Worm (Caenorhabditis elegans) whole organism, young adult: ENCODE measurements around the gene csb-1.

Source experiments
- B0019.2 ChIP-seq: fragments of 200-800 bp; sonication (Bioruptor generic); conservative IDR thresholded peaks from 2 replicates; pipeline ENCODE4 v1.3.6; 2022; ENCODE audit warnings: missing genetic modification reagents, missing genetic modification characterization, missing compliant biosample characterization
- F10E7.11 ChIP-seq: sonication (generic microtip); optimal IDR thresholded peaks from 2 replicates; lab custom pipeline; 2017; ENCODE audit warnings: mild to moderate bottlenecking, missing genetic modification characterization, moderate library complexity, missing compliant biosample characterization
- F57C9.4 ChIP-seq: sonication (generic microtip); optimal IDR thresholded peaks from 2 replicates; lab custom pipeline; 2017; ENCODE audit warnings: mild to moderate bottlenecking, missing genetic modification characterization, missing compliant biosample characterization
- T07F8.4 ChIP-seq: sonication (generic microtip); optimal IDR thresholded peaks from 2 replicates; lab custom pipeline; 2016; ENCODE audit warnings: mild to moderate bottlenecking, missing genetic modification characterization, moderate library complexity, missing compliant biosample characterization
- Y67H2A.10 ChIP-seq: fragments of 200-800 bp; sonication (Bioruptor generic); conservative IDR thresholded peaks from 2 replicates; pipeline ENCODE4 v1.3.6; 2022; ENCODE audit warnings: missing genetic modification reagents, missing genetic modification characterization, missing compliant biosample characterization
- Y79H2A.3 ChIP-seq: fragments of 200-800 bp; sonication (Bioruptor generic); conservative IDR thresholded peaks from 2 replicates; pipeline ENCODE4 v1.3.6; 2022; ENCODE audit warnings: missing genetic modification reagents, missing genetic modification characterization, missing compliant biosample characterization
- Y95B8A.8 ChIP-seq: fragments of 200-800 bp; sonication (Bioruptor generic); IDR thresholded peaks from 2 replicates; pipeline ENCODE4 v1.3.6; 2022; ENCODE audit warnings: missing genetic modification reagents, missing genetic modification characterization, missing compliant biosample characterization
- ZK185.1 ChIP-seq: sonication (generic microtip); optimal IDR thresholded peaks from 2 replicates; lab custom pipeline; 2016; ENCODE audit warnings: mild to moderate bottlenecking, missing genetic modification characterization, missing compliant biosample characterization; ENCODE audit not compliant: poor library complexity, severe bottlenecking
- aptf-2 ChIP-seq: fragments of 200-800 bp; sonication (Bioruptor generic); conservative IDR thresholded peaks from 2 replicates; pipeline ENCODE4 v1.3.6; 2022; ENCODE audit warnings: missing genetic modification reagents, missing genetic modification characterization, missing compliant biosample characterization
- aptf-3 ChIP-seq: fragments of 200-800 bp; sonication (Bioruptor generic); IDR thresholded peaks from 2 replicates; pipeline ENCODE4 v1.3.6; 2022; ENCODE audit warnings: missing genetic modification characterization, missing compliant biosample characterization
- atf-7 ChIP-seq: sonication (generic microtip); optimal IDR thresholded peaks from 2 replicates; lab custom pipeline; 2017; ENCODE audit warnings: mild to moderate bottlenecking, missing genetic modification characterization, missing compliant biosample characterization
- bed-1 ChIP-seq: fragments of 200-800 bp; sonication (Bioruptor generic); IDR thresholded peaks from 2 replicates; pipeline ENCODE4 v1.3.6; 2022; ENCODE audit warnings: missing genetic modification reagents, missing genetic modification characterization, missing compliant biosample characterization
- bed-2 ChIP-seq: fragments of 200-800 bp; sonication (Bioruptor generic); IDR thresholded peaks from 2 replicates; pipeline ENCODE4 v1.3.6; 2022; ENCODE audit warnings: missing genetic modification reagents, missing genetic modification characterization, missing compliant biosample characterization
- ceh-40 ChIP-seq: fragments of 200-800 bp; sonication (Bioruptor generic); IDR thresholded peaks from 2 replicates; pipeline ENCODE4 v1.3.6; 2022; ENCODE audit warnings: missing genetic modification characterization, missing compliant biosample characterization
- egl-18 ChIP-seq: fragments of 200-800 bp; sonication (Bioruptor generic); IDR thresholded peaks from 2 replicates; pipeline ENCODE4 v1.3.6; 2022; ENCODE audit warnings: missing genetic modification reagents, missing genetic modification characterization, missing compliant biosample characterization
- him-1 ChIP-seq: sonication (generic microtip); optimal IDR thresholded peaks from 2 replicates; lab custom pipeline; 2016; ENCODE audit warnings: missing genotype, missing genetic modification reagents, missing genetic modification characterization, missing compliant biosample characterization
- hmg-1.2 ChIP-seq: fragments of 200-800 bp; sonication (Bioruptor generic); IDR thresholded peaks from 2 replicates; pipeline ENCODE4 v1.3.6; 2022; ENCODE audit warnings: missing genetic modification reagents, missing genetic modification characterization, missing compliant biosample characterization
- hrde-1 ChIP-seq: sonication (generic microtip); optimal IDR thresholded peaks from 2 replicates; lab custom pipeline; 2016; ENCODE audit warnings: missing genetic modification characterization, mild to moderate bottlenecking, missing compliant biosample characterization, moderate library complexity, missing genotype, missing genetic modification reagents, borderline replicate concordance
- lag-1 ChIP-seq: fragments of 200-800 bp; sonication (Bioruptor generic); IDR thresholded peaks from 2 replicates; pipeline ENCODE4 v1.3.6; 2022; ENCODE audit warnings: missing genetic modification reagents, missing genetic modification characterization, missing compliant biosample characterization
- lin-40 ChIP-seq: sonication (generic microtip); optimal IDR thresholded peaks from 2 replicates; lab custom pipeline; 2016; ENCODE audit warnings: missing genetic modification characterization, mild to moderate bottlenecking, missing compliant biosample characterization, missing genotype, missing genetic modification reagents
- lin-54 ChIP-seq: fragments of 200-800 bp; sonication (Bioruptor generic); optimal IDR thresholded peaks from 2 replicates; lab custom pipeline; 2018; ENCODE audit warnings: mild to moderate bottlenecking, missing genetic modification characterization, missing compliant biosample characterization
- lir-1 ChIP-seq: fragments of 200-800 bp; sonication (Bioruptor generic); conservative IDR thresholded peaks from 2 replicates; pipeline ENCODE4 v1.3.6; 2022; ENCODE audit warnings: missing genetic modification reagents, missing genetic modification characterization, missing compliant biosample characterization
- madf-6 ChIP-seq: fragments of 200-800 bp; sonication (Bioruptor generic); IDR thresholded peaks from 2 replicates; pipeline ENCODE4 v1.3.6; 2022; ENCODE audit warnings: missing genetic modification reagents, missing genetic modification characterization, missing compliant biosample characterization
- madf-8 ChIP-seq: fragments of 200-800 bp; sonication (Bioruptor generic); conservative IDR thresholded peaks from 2 replicates; pipeline ENCODE4 v1.3.6; 2022; ENCODE audit warnings: missing genetic modification reagents, missing genetic modification characterization, missing compliant biosample characterization
- nfya-2 ChIP-seq: fragments of 200-800 bp; sonication (Bioruptor generic); IDR thresholded peaks from 2 replicates; pipeline ENCODE4 v1.3.6; 2022; ENCODE audit warnings: missing genetic modification reagents, missing genetic modification characterization, missing compliant biosample characterization
- nhr-120 ChIP-seq: fragments of 200-800 bp; sonication (Bioruptor generic); IDR thresholded peaks from 2 replicates; pipeline ENCODE4 v1.3.6; 2022; ENCODE audit warnings: missing genetic modification characterization, missing compliant biosample characterization
- nhr-27 ChIP-seq: fragments of 200-800 bp; sonication (Bioruptor generic); optimal IDR thresholded peaks from 2 replicates; lab custom pipeline; 2018; ENCODE audit warnings: mild to moderate bottlenecking, missing genetic modification characterization, moderate library complexity, missing compliant biosample characterization
- nhr-80 ChIP-seq: sonication (generic microtip); optimal IDR thresholded peaks from 2 replicates; lab custom pipeline; 2016; ENCODE audit warnings: missing genetic modification characterization, missing compliant biosample characterization
- nhr-90 ChIP-seq: sonication (generic microtip); optimal IDR thresholded peaks from 2 replicates; lab custom pipeline; 2016; ENCODE audit warnings: missing genotype, mild to moderate bottlenecking, missing genetic modification characterization, missing compliant biosample characterization
- pha-4 ChIP-seq: fragments of 150-350 bp; sonication (generic microtip); optimal IDR thresholded peaks from 2 replicates; lab custom pipeline; 2014; ENCODE audit warnings: missing biosample characterization, missing genetic modification reagents, missing genetic modification characterization
- sdz-38 ChIP-seq: sonication (generic microtip); optimal IDR thresholded peaks from 2 replicates; lab custom pipeline; 2016; ENCODE audit warnings: missing genotype, missing genetic modification characterization, missing compliant biosample characterization
- sea-2 ChIP-seq: fragments of 200-800 bp; sonication (Bioruptor generic); IDR thresholded peaks from 2 replicates; pipeline ENCODE4 v1.3.6; 2022; ENCODE audit warnings: missing genetic modification characterization, missing compliant biosample characterization
- zfh-2 ChIP-seq: fragments of 200-800 bp; sonication (Bioruptor generic); conservative IDR thresholded peaks from 2 replicates; pipeline ENCODE4 v1.3.6; 2022; ENCODE audit warnings: missing genetic modification reagents, missing genetic modification characterization, missing compliant biosample characterization
- zim-3 ChIP-seq: sonication (generic microtip); optimal IDR thresholded peaks from 2 replicates; lab custom pipeline; 2017; ENCODE audit warnings: mild to moderate bottlenecking, missing genetic modification characterization, moderate library complexity, missing compliant biosample characterization
- ztf-25 ChIP-seq: fragments of 200-800 bp; sonication (Bioruptor generic); IDR thresholded peaks from 2 replicates; pipeline ENCODE4 v1.3.6; 2022; ENCODE audit warnings: missing genetic modification reagents, missing genetic modification characterization, missing compliant biosample characterization
- ztf-28 ChIP-seq: fragments of 200-800 bp; sonication (Bioruptor generic); IDR thresholded peaks from 2 replicates; pipeline ENCODE4 v1.3.6; 2022; ENCODE audit warnings: missing genetic modification reagents, missing genetic modification characterization, missing compliant biosample characterization
- ztf-3 ChIP-seq: fragments of 200-800 bp; sonication (Bioruptor generic); optimal IDR thresholded peaks from 2 replicates; lab custom pipeline; 2018; ENCODE audit warnings: mild to moderate bottlenecking, missing genetic modification characterization, missing compliant biosample characterization

The csb-1 gene

DNA sequence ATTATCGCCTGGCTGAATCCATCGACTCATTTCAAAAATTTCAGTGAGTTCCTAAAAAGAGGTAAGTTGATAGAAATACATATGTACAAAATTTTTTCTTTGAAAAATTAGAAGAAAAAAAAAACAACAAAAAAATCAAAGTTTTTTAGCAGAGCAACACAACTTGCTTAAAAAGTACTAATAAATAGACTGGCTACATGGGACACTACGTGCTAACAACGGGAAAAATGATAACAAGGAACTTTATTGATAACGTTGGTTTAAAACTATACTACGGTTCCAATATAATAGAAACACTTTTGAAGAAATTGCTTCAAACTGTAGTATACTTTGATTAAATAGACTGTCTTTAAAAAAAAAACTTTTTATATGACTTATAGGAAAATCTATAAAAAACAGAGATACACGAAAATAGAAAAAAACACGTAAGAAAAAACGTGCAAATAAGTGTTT is 27.2 kb downstream of the csb-1 start, which contains the start of gene acox-1.6:
Gene acox-1.6, minus strand, starts transcription at position 51 of the 453 bp plus-strand sequence.
- TF ChIP-seq F57C9.4 (tag; lab: Kevin White, UChicago) (no peak), him-1 (tag; lab: Kevin White, UChicago) (no peak), lir-1 (GFP tag; lab: Robert Waterston, UW) (no peak), aptf-2 (no peak), nhr-80 (peak; percentile 69), Y67H2A.10 (no peak), zfh-2 (GFP tag; lab: Robert Waterston, UW) (no peak)

DNA sequence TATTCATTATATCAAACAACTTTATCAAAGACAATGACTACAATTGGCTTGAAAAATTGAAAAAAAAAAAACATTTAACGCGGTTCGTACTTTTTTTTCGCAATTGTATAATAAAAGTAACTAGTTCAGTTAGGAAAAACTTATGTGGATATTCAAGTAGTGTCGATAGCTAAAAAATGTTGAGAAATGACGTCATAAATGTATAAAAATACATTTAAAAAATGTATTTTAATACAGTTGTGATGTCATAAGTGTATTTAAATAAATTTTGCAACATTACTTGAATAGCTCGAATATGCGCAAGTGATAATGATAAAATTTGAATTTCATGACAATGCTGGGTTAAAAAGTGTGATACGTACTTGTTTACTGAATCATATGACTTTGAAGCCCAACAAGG is 34.2 kb downstream of the csb-1 start:
- TF ChIP-seq nhr-120 (GFP tag; lab: Robert Waterston, UW): no peak
- TF ChIP-seq nfya-2 (GFP tag; lab: Robert Waterston, UW): no peak
- no peak for TF ChIP-seq lag-1 (GFP tag; lab: Robert Waterston, UW)
- no peak for TF ChIP-seq ZK185.1 (tag; lab: Kevin White, UChicago)
- no peak for TF ChIP-seq lin-40 (tag; lab: Kevin White, UChicago)
- TF ChIP-seq madf-8 (GFP tag; lab: Robert Waterston, UW): no peak
- TF ChIP-seq F10E7.11 (tag; lab: Kevin White, UChicago): no peak
- TF ChIP-seq hmg-1.2 (GFP tag; lab: Robert Waterston, UW): no peak
- no peak for TF ChIP-seq lin-54 (GFP tag; lab: Kevin White, UChicago)
- no peak for TF ChIP-seq pha-4 (tag; lab: Kevin White, UChicago)
- TF ChIP-seq aptf-3 (GFP tag; lab: Robert Waterston, UW): no peak
- TF ChIP-seq madf-6 (GFP tag; lab: Robert Waterston, UW): no peak
- TF ChIP-seq hrde-1 (tag; lab: Kevin White, UChicago): no peak
- no peak for TF ChIP-seq nhr-90 (tag; lab: Kevin White, UChicago)

ce11 chrX:15828059-15828458 is 37.7 kb downstream of the csb-1 start, which contains the start of gene Y7A5A.20:
TSS of gene Y7A5A.20 (plus strand) at chrX:15828359.
- TF ChIP-seq egl-18 (GFP tag; lab: Robert Waterston, UW): no peak
- no peak for TF ChIP-seq ztf-25
- no peak for TF ChIP-seq sdz-38 (tag; lab: Kevin White, UChicago)
- no peak for TF ChIP-seq ztf-28 (GFP tag; lab: Robert Waterston, UW)
- TF ChIP-seq lir-1 (GFP tag; lab: Robert Waterston, UW): no peak
- no peak for TF ChIP-seq ceh-40
- TF ChIP-seq atf-7 (tag; lab: Kevin White, UChicago): no peak
- no peak for TF ChIP-seq T07F8.4 (tag; lab: Kevin White, UChicago)
- no peak for TF ChIP-seq ztf-3
- no peak for TF ChIP-seq nhr-27 (tag; lab: Kevin White, UChicago)
- no peak for TF ChIP-seq pha-4 (tag; lab: Kevin White, UChicago)
- no peak for TF ChIP-seq lin-54 (GFP tag; lab: Kevin White, UChicago)
- TF ChIP-seq bed-2: no peak
- TF ChIP-seq bed-1 (GFP tag; lab: Robert Waterston, UW): no peak
- no peak for TF ChIP-seq B0019.2 (GFP tag; lab: Robert Waterston, UW)
- TF ChIP-seq zim-3 (tag; lab: Kevin White, UChicago): no peak
- no peak for TF ChIP-seq him-1 (tag; lab: Kevin White, UChicago)
- TF ChIP-seq sea-2: no peak
- TF ChIP-seq Y95B8A.8 (GFP tag; lab: Robert Waterston, UW): no peak
- no peak for TF ChIP-seq Y79H2A.3 (GFP tag; lab: Robert Waterston, UW)
